Worm (Caenorhabditis elegans) whole organism, L4 larva: ENCODE data around the gene dhs-19.
A peak's percentile ranks its signal among the peaks of the same experiment; 100 is the strongest.
"Not testable (repeated sequence)": the region's sequence is repeated elsewhere in the genome, so short reads cannot be mapped to it uniquely, and the experiment has no call there.

Experiments
- F10B5.3 ChIP-seq: sonication (generic microtip); optimal IDR thresholded peaks from 2 replicates; lab custom pipeline; 2016; ENCODE audit warnings: mild to moderate bottlenecking, missing genetic modification characterization, missing compliant biosample characterization
- F26F4.8 ChIP-seq: fragments of 200-800 bp; sonication (Bioruptor generic); conservative IDR thresholded peaks from 2 replicates; pipeline ENCODE4 v1.3.6; 2022; ENCODE audit warnings: missing genetic modification characterization, missing compliant biosample characterization
- F49E8.2 ChIP-seq: sonication (generic microtip); optimal IDR thresholded peaks from 2 replicates; lab custom pipeline; 2016; ENCODE audit warnings: missing compliant biosample characterization, mild to moderate bottlenecking, missing genetic modification characterization, borderline replicate concordance
- R02D3.7 ChIP-seq: fragments of 150-350 bp; sonication (generic microtip); optimal IDR thresholded peaks from 3 replicates; lab custom pipeline; 2014; ENCODE audit warnings: missing biosample characterization, missing genetic modification characterization
- T26A8.4 ChIP-seq: fragments of 200-800 bp; sonication (Bioruptor generic); IDR thresholded peaks from 2 replicates; pipeline ENCODE4 v1.3.6; 2022; ENCODE audit warnings: missing genetic modification characterization, missing compliant biosample characterization
- ZK337.2 ChIP-seq: fragments of 200-800 bp; sonication (Bioruptor generic); IDR thresholded peaks from 2 replicates; pipeline ENCODE4 v1.3.6; 2022; ENCODE audit warnings: missing genetic modification reagents, missing genetic modification characterization, missing compliant biosample characterization
- aly-2 ChIP-seq: sonication (generic microtip); optimal IDR thresholded peaks from 2 replicates; lab custom pipeline; 2018; ENCODE audit warnings: missing biosample characterization, missing genetic modification characterization
- attf-4 ChIP-seq: sonication (generic microtip); optimal IDR thresholded peaks from 3 replicates; lab custom pipeline; 2017; ENCODE audit warnings: missing biosample characterization, missing genetic modification characterization
- ceh-20 ChIP-seq: fragments of 200-800 bp; sonication (Bioruptor generic); IDR thresholded peaks from 2 replicates; pipeline ENCODE4 v1.3.6; 2022; ENCODE audit warnings: missing genetic modification reagents, missing genetic modification characterization, missing compliant biosample characterization
- ceh-44 ChIP-seq: fragments of 200-800 bp; sonication (Bioruptor generic); IDR thresholded peaks from 2 replicates; pipeline ENCODE4 v1.3.6; 2022; ENCODE audit warnings: missing genetic modification reagents, missing genetic modification characterization, missing compliant biosample characterization
- ceh-82 ChIP-seq: sonication (generic microtip); optimal IDR thresholded peaks from 2 replicates; lab custom pipeline; 2017; ENCODE audit warnings: missing biosample characterization, missing genetic modification characterization
- cey-2 ChIP-seq: sonication (generic microtip); optimal IDR thresholded peaks from 3 replicates; lab custom pipeline; 2017; ENCODE audit warnings: missing genetic modification characterization, mild to moderate bottlenecking, missing compliant biosample characterization, antibody characterized with exemption, borderline replicate concordance; ENCODE audit not compliant: insufficient read depth
- ctbp-1 ChIP-seq: fragments of 200-800 bp; sonication (Bioruptor generic); IDR thresholded peaks from 2 replicates; pipeline ENCODE4 v1.3.6; 2022; ENCODE audit warnings: missing genetic modification reagents, missing genetic modification characterization, missing compliant biosample characterization
- daf-8 ChIP-seq: fragments of 200-800 bp; sonication (Bioruptor generic); IDR thresholded peaks from 2 replicates; pipeline ENCODE4 v1.3.6; 2022; ENCODE audit warnings: missing genetic modification characterization, missing compliant biosample characterization
- dmd-9 ChIP-seq: fragments of 200-800 bp; sonication (Bioruptor generic); IDR thresholded peaks from 2 replicates; pipeline ENCODE4 v1.3.6; 2022; ENCODE audit warnings: missing genetic modification reagents, missing genetic modification characterization, missing compliant biosample characterization
- duxl-1 ChIP-seq: sonication (generic microtip); optimal IDR thresholded peaks from 2 replicates; lab custom pipeline; 2016; ENCODE audit warnings: mild to moderate bottlenecking, missing genetic modification characterization, moderate library complexity, missing compliant biosample characterization; ENCODE audit not compliant: poor library complexity
- egl-43 ChIP-seq: fragments of 200-800 bp; sonication (Bioruptor generic); IDR thresholded peaks from 2 replicates; pipeline ENCODE4 v1.3.6; 2022; ENCODE audit warnings: missing genetic modification reagents, missing genetic modification characterization, missing compliant biosample characterization
- lim-7 ChIP-seq: fragments of 200-800 bp; sonication (Bioruptor generic); IDR thresholded peaks from 2 replicates; pipeline ENCODE4 v1.3.6; 2022; ENCODE audit warnings: missing genetic modification characterization, missing compliant biosample characterization
- lin-13 ChIP-seq: fragments of 150-350 bp; optimal IDR thresholded peaks from 2 replicates; lab custom pipeline; 2014; ENCODE audit warnings: missing biosample characterization, missing genetic modification reagents, missing genetic modification characterization
- lin-15B ChIP-seq: fragments of 150-350 bp; sonication (generic microtip); optimal IDR thresholded peaks from 3 replicates; lab custom pipeline; 2014; ENCODE audit warnings: missing biosample characterization, missing genetic modification characterization
- lin-29 ChIP-seq: fragments of 200-800 bp; sonication (Bioruptor generic); IDR thresholded peaks from 2 replicates; pipeline ENCODE4 v1.3.6; 2022; ENCODE audit warnings: missing genetic modification reagents, missing genetic modification characterization, missing compliant biosample characterization
- madf-9 ChIP-seq: fragments of 200-800 bp; sonication (Bioruptor generic); conservative IDR thresholded peaks from 2 replicates; pipeline ENCODE4 v1.3.6; 2022; ENCODE audit warnings: missing genetic modification reagents, missing genetic modification characterization, missing compliant biosample characterization
- nhr-10 ChIP-seq: fragments of 150-350 bp; optimal IDR thresholded peaks from 2 replicates; lab custom pipeline; 2014; ENCODE audit warnings: missing biosample characterization, missing genetic modification characterization
- nhr-25 ChIP-seq: sonication (generic microtip); optimal IDR thresholded peaks from 2 replicates; lab custom pipeline; 2017; ENCODE audit warnings: missing genetic modification characterization, mild to moderate bottlenecking, missing compliant biosample characterization, antibody characterized with exemption, moderate library complexity, borderline replicate concordance; ENCODE audit not compliant: insufficient read depth
- nhr-48 ChIP-seq: sonication (generic microtip); optimal IDR thresholded peaks from 2 replicates; lab custom pipeline; 2016; ENCODE audit warnings: mild to moderate bottlenecking, missing genetic modification characterization, missing compliant biosample characterization
- nhr-6 ChIP-seq: fragments of 150-350 bp; optimal IDR thresholded peaks from 2 replicates; lab custom pipeline; 2014; ENCODE audit warnings: missing biosample characterization, missing genetic modification characterization
- php-3 ChIP-seq: fragments of 200-800 bp; sonication (Bioruptor generic); IDR thresholded peaks from 2 replicates; pipeline ENCODE4 v1.3.6; 2022; ENCODE audit warnings: missing genetic modification reagents, missing genetic modification characterization, missing compliant biosample characterization
- rbr-2 ChIP-seq: sonication (generic microtip); optimal IDR thresholded peaks from 2 replicates; lab custom pipeline; 2016; ENCODE audit warnings: missing genotype, missing genetic modification characterization, missing compliant biosample characterization
- set-16 ChIP-seq: fragments of 200-800 bp; sonication (Bioruptor generic); IDR thresholded peaks from 2 replicates; pipeline ENCODE4 v1.3.6; 2022; ENCODE audit warnings: missing genetic modification reagents, missing genetic modification characterization, missing compliant biosample characterization
- snpc-4 ChIP-seq: fragments of 150-350 bp; optimal IDR thresholded peaks from 2 replicates; lab custom pipeline; 2014; ENCODE audit warnings: missing biosample characterization, missing genetic modification characterization
- spr-1 ChIP-seq: sonication (generic microtip); optimal IDR thresholded peaks from 2 replicates; lab custom pipeline; 2016; ENCODE audit warnings: mild to moderate bottlenecking, missing genetic modification characterization, missing compliant biosample characterization
- tra-1 ChIP-seq: fragments of 200-800 bp; sonication (Bioruptor generic); IDR thresholded peaks from 2 replicates; pipeline ENCODE4 v1.3.6; 2022; ENCODE audit warnings: missing genetic modification reagents, missing genetic modification characterization, missing compliant biosample characterization
- unc-62 ChIP-seq, 3 experiments: fragments of 150-350 bp in 1 of 3; sonication (generic microtip); optimal IDR thresholded peaks in 2 of 3; peaks in 1 of 3; 1 replicate in 1 of 3; 2 replicates in 2 of 3; lab custom pipeline; 2014 to 2017; ENCODE audit warnings: missing biosample characterization in 3 of 3, missing genetic modification characterization in 3 of 3, missing genetic modification reagents in 3 of 3, missing genotype in 1 of 3
- zfp-2 ChIP-seq: sonication (generic microtip); optimal IDR thresholded peaks from 2 replicates; lab custom pipeline; 2016; ENCODE audit warnings: mild to moderate bottlenecking, missing genetic modification characterization, missing compliant biosample characterization
- zfp-3 ChIP-seq: fragments of 200-800 bp; sonication (Bioruptor generic); conservative IDR thresholded peaks from 2 replicates; pipeline ENCODE4 v1.3.6; 2022; ENCODE audit warnings: missing genetic modification reagents, missing genetic modification characterization, missing compliant biosample characterization
- zip-2 ChIP-seq: fragments of 150-350 bp; optimal IDR thresholded peaks from 2 replicates; lab custom pipeline; 2014; ENCODE audit warnings: missing biosample characterization, missing genetic modification characterization

The dhs-19 gene

DNA sequence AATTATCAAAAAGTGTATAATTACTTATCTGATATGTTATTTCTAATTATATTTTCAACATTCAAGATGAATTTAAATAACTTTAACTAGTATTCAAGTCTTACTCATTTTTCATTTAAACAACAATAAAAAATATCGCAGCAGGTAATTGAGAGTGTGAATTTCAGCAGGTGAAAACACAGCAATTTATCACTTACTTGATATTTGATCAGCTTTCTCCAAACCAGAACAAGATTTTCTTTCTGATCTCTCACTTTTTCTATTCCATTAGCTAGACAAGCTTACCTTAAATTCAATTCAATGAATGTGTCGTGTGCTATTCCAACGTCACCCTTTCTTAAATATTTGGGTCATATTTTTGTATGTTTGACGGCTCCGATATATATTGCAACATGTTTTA lies 4.7 kb downstream of the dhs-19 start, which contains the start of gene srh-1:
srh-1 (plus strand) TSS at position 301 of the 400 bp plus-strand sequence.
- TF ChIP-seq F10B5.3 (tag; lab: Kevin White, UChicago) (no peak), ceh-20 (GFP tag; lab: Robert Waterston, UW) (no peak), ceh-44 (GFP tag; lab: Robert Waterston, UW) (no peak), ceh-82 (tag; lab: Kevin White, UChicago) (no peak), daf-8 (no peak), lim-7 (GFP tag; lab: Robert Waterston, UW) (no peak), unc-62 (GFP tag; optimal IDR thresholded peaks at IDR 0.05 in 1 of 2; lab: Kevin White, UChicago) (no peak), unc-62 (tag; optimal IDR thresholded peaks at IDR 0.05; lab: Kevin White, UChicago) (no peak), duxl-1 (tag; lab: Kevin White, UChicago) (no peak), attf-4 (tag; lab: Kevin White, UChicago) (no peak), tra-1 (GFP tag; lab: Robert Waterston, UW) (no peak), zfp-2 (no peak), egl-43 (GFP tag; lab: Robert Waterston, UW) (no peak), nhr-48 (tag; lab: Kevin White, UChicago) (no peak), nhr-10 (no peak)

- TF ChIP-seq set-16 (GFP tag; lab: Robert Waterston, UW) (peak; percentile 87), lin-29 (no peak)
Observed at ce11 chrV:11484404-11484803, 5.9 kb downstream of the dhs-19 start.

DNA sequence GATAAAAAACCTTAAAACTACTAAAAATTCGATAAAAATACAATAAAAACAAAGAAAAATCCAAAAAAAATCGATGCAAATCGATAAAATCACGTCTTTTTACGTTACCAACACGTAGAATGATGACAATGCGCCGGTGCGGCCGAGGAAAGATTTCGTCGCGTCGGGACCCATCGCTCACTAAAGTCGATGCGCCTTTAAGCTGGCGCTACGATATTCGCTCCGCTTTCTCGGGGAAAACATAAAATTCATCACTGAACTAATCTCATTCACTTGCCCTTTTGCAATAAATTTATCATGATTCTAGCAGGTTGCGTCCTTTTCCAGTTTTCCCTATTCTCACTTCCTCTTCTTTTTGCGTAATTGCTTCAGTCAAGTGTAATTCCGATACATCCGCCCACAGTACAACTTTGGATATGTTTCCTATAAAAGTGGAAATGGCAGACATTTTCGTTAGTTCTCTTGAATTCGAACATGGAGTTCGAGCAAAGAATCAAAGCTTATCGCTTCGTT lies 6.6 kb downstream of the dhs-19 start, which contains the start of gene col-157:
col-157 (plus strand) TSS at position 463 of the 513 bp plus-strand sequence.
- not testable (repeated sequence) for TF ChIP-seq aly-2 (tag; lab: Kevin White, UChicago); dmd-9; madf-9 (GFP tag; lab: Robert Waterston, UW)

DNA sequence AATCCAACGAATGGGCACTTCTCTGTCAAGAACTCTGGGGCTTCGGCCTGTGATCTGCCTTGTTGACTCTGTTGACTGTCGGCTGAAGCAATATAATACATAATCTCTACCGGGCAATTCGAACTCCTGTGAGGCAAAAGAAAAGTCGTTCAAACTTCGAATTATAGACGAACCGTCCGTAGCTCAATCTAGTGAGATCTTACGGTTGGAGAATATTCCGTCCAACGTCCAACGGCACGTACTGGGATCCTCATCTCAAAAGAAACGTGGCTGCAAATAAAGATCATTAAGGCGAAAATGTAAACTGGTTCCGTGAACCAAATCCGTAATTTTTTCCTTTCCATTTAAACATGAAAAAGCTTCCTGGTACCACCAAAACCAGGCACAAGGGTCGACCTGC lies 9.5 kb downstream of the dhs-19 start, which contains the start of gene T11F9.14:
T11F9.14 (minus strand) TSS at position 101 of the 400 bp plus-strand sequence.
- not testable (repeated sequence) for TF ChIP-seq spr-1 (tag; lab: Kevin White, UChicago); ctbp-1 (GFP tag; lab: Robert Waterston, UW); F49E8.2 (tag; lab: Kevin White, UChicago)

DNA sequence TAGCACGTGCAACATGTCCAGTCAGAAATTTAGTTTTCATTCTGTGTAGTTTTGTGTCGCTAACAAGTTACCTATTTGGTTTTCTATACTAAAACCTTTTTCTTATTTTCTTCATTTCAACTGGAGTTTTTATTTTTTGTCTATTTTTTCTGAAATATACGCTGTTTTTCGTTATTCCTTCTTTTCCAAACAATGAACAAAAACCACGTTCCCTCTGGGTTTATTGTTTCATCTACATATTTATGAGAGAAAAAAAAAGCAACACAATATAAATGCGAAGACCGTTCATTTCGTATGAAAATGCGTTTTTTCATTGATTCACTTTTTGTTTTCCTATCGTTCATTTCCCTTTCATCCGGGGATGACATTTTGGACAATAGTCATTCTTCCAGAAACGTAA lies 10.9 kb downstream of the dhs-19 start, which contains the start of gene T11F9.22:
T11F9.22 (plus strand) TSS at position 301 of the 400 bp plus-strand sequence.
- TF ChIP-seq F26F4.8 (GFP tag; lab: Robert Waterston, UW): no peak
- no peak for TF ChIP-seq daf-8
- no peak for TF ChIP-seq rbr-2 (tag; lab: Kevin White, UChicago)
- no peak for TF ChIP-seq T26A8.4
- no peak for TF ChIP-seq zfp-3 (GFP tag; lab: Robert Waterston, UW)
- no peak for TF ChIP-seq nhr-25
- TF ChIP-seq php-3 (GFP tag; lab: Robert Waterston, UW): no peak
- TF ChIP-seq ceh-20 (GFP tag; lab: Robert Waterston, UW): no peak
- no peak for TF ChIP-seq cey-2 (tag; lab: Kevin White, UChicago)
- no peak for TF ChIP-seq zip-2 (tag; lab: Kevin White, UChicago)
- TF ChIP-seq ZK337.2: no peak
- TF ChIP-seq unc-62 (GFP tag; optimal IDR thresholded peaks at IDR 0.05 in 1 of 2; lab: Kevin White, UChicago): no peak
- no peak for TF ChIP-seq unc-62 (tag; optimal IDR thresholded peaks at IDR 0.05; lab: Kevin White, UChicago)
- TF ChIP-seq ctbp-1 (GFP tag; lab: Robert Waterston, UW): no peak
- TF ChIP-seq lin-15B: no peak
- TF ChIP-seq snpc-4 (tag; lab: Kevin White, UChicago): no peak
- no peak for TF ChIP-seq R02D3.7 (tag; lab: Kevin White, UChicago)
- TF ChIP-seq lin-13 (GFP tag; lab: Kevin White, UChicago): no peak
- TF ChIP-seq nhr-6 (tag; lab: Kevin White, UChicago): no peak
